Worm (Caenorhabditis elegans) whole organism, L3 larva: ENCODE data around the gene pfd-2.

ENCODE experiments used
- elt-3 ChIP-seq, 3 experiments: fragments of 150-350 bp in 1 of 3; sonication (generic microtip) in 2 of 3; optimal IDR thresholded peaks; 2 replicates in 2 of 3; 4 replicates in 1 of 3; lab custom pipeline; 2014 to 2017; ENCODE audit warnings: missing biosample characterization in 3 of 3, missing genetic modification characterization in 3 of 3
- nhr-11 ChIP-seq: fragments of 150-350 bp; optimal IDR thresholded peaks from 2 replicates; lab custom pipeline; 2014; ENCODE audit warnings: missing biosample characterization, missing genetic modification characterization
- nhr-237 ChIP-seq: fragments of 150-350 bp; optimal IDR thresholded peaks from 2 replicates; lab custom pipeline; 2014; ENCODE audit warnings: missing biosample characterization, missing genetic modification characterization

- TF ChIP-seq nhr-11 (tag; lab: Kevin White, UChicago), result no peak
- TF ChIP-seq nhr-237 (tag; lab: Kevin White, UChicago), result no peak
- TF ChIP-seq elt-3 (tag; optimal IDR thresholded peaks at IDR 0.05; lab: Kevin White, UChicago), result no peak
These were observed 10.5 kb upstream of the pfd-2 start, which contains the start of gene srw-40 for ce11 chrII:4316011-4316410.
